Worm (Caenorhabditis elegans) whole organism, L1 larva: ENCODE results near the gene C34C12.7.

Experiments used
- C04F5.9 ChIP-seq: sonication (generic microtip); optimal IDR thresholded peaks from 2 replicates; lab custom pipeline; 2016; ENCODE audit warnings: missing genetic modification characterization, missing compliant biosample characterization
- C16A3.4 ChIP-seq: fragments of 150-350 bp; optimal IDR thresholded peaks from 2 replicates; lab custom pipeline; 2014; ENCODE audit warnings: missing biosample characterization, missing genetic modification characterization
- C34B4.2 ChIP-seq: sonication (generic microtip); optimal IDR thresholded peaks from 2 replicates; lab custom pipeline; 2017; ENCODE audit warnings: mild to moderate bottlenecking, missing genetic modification characterization, missing compliant biosample characterization
- Y116A8C.19 ChIP-seq: sonication (generic microtip); optimal IDR thresholded peaks from 2 replicates; lab custom pipeline; 2016; ENCODE audit warnings: missing compliant biosample characterization, missing genetic modification characterization, borderline replicate concordance
- alr-1 ChIP-seq: fragments of 200-800 bp; sonication (Bioruptor generic); optimal IDR thresholded peaks from 2 replicates; lab custom pipeline; 2018; ENCODE audit warnings: borderline replicate concordance, mild to moderate bottlenecking, missing genetic modification characterization, missing compliant biosample characterization
- aly-2 ChIP-seq: fragments of 150-350 bp; optimal IDR thresholded peaks from 2 replicates; lab custom pipeline; 2014; ENCODE audit warnings: missing biosample characterization, missing genetic modification characterization
- ama-1 ChIP-seq: fragments of 150-350 bp; optimal IDR thresholded peaks from 2 replicates; lab custom pipeline; 2014
- blmp-1 ChIP-seq: fragments of 150-350 bp; optimal IDR thresholded peaks from 2 replicates; lab custom pipeline; 2014; ENCODE audit warnings: missing biosample characterization, missing genetic modification characterization
- ceh-90 ChIP-seq: sonication (generic microtip); optimal IDR thresholded peaks from 2 replicates; lab custom pipeline; 2016; ENCODE audit warnings: missing genetic modification characterization, missing compliant biosample characterization
- ces-1 ChIP-seq: fragments of 150-350 bp; optimal IDR thresholded peaks from 2 replicates; lab custom pipeline; 2014; ENCODE audit warnings: missing biosample characterization, missing genetic modification reagents, missing genetic modification characterization
- dpl-1 ChIP-seq, 3 experiments: fragments of 150-350 bp in 2 of 3; sonication (generic microtip) in 1 of 3; optimal IDR thresholded peaks; 2 replicates each; lab custom pipeline; 2014 to 2017; ENCODE audit warnings: missing biosample characterization in 3 of 3, missing genetic modification characterization in 3 of 3, missing genetic modification reagents in 3 of 3
- dsc-1 ChIP-seq: sonication (generic microtip); optimal IDR thresholded peaks from 2 replicates; lab custom pipeline; 2016; ENCODE audit warnings: mild to moderate bottlenecking, missing genetic modification characterization, missing compliant biosample characterization
- efl-3 ChIP-seq: fragments of 200-800 bp; sonication (Bioruptor generic); optimal IDR thresholded peaks from 2 replicates; lab custom pipeline; 2018; ENCODE audit warnings: mild to moderate bottlenecking, missing genetic modification characterization, missing compliant biosample characterization
- elt-3 ChIP-seq, 6 experiments: fragments of 150-350 bp in 1 of 6; sonication (generic microtip); optimal IDR thresholded peaks; 2 replicates each; lab custom pipeline; 2017 to 2018; ENCODE audit warnings: missing biosample characterization in 6 of 6, missing genetic modification characterization in 6 of 6, inconsistent platforms in 1 of 6
- ets-5 ChIP-seq: fragments of 200-800 bp; sonication (Bioruptor generic); IDR thresholded peaks from 2 replicates; pipeline ENCODE4 v1.3.6; 2022; ENCODE audit warnings: missing genetic modification characterization, missing compliant biosample characterization
- fkh-10 ChIP-seq: sonication (generic microtip); optimal IDR thresholded peaks from 2 replicates; lab custom pipeline; 2017; ENCODE audit warnings: missing biosample characterization, missing genetic modification reagents, missing genetic modification characterization
- grh-1 ChIP-seq: fragments of 200-800 bp; sonication (Bioruptor generic); IDR thresholded peaks from 2 replicates; pipeline ENCODE4 v1.3.6; 2022; ENCODE audit warnings: missing genetic modification reagents, missing genetic modification characterization, missing compliant biosample characterization
- hlh-4 ChIP-seq: sonication (generic microtip); optimal IDR thresholded peaks from 2 replicates; lab custom pipeline; 2016; ENCODE audit warnings: mild to moderate bottlenecking, missing genetic modification characterization, missing compliant biosample characterization
- irx-1 ChIP-seq: sonication (generic microtip); optimal IDR thresholded peaks from 2 replicates; lab custom pipeline; 2016; ENCODE audit warnings: missing genetic modification characterization, missing compliant biosample characterization
- isw-1 ChIP-seq: fragments of 200-800 bp; sonication (Bioruptor generic); IDR thresholded peaks from 2 replicates; pipeline ENCODE4 v1.3.6; 2022; ENCODE audit warnings: missing genetic modification characterization, missing compliant biosample characterization
- jun-1 ChIP-seq: fragments of 150-350 bp; optimal IDR thresholded peaks from 2 replicates; lab custom pipeline; 2014; ENCODE audit warnings: missing biosample characterization, missing genetic modification reagents, missing genetic modification characterization
- lin-14 ChIP-seq: fragments of 200-800 bp; sonication (Bioruptor generic); optimal IDR thresholded peaks from 2 replicates; lab custom pipeline; 2018; ENCODE audit warnings: mild to moderate bottlenecking, missing genetic modification characterization, moderate library complexity, missing compliant biosample characterization
- lin-15B ChIP-seq: fragments of 150-350 bp; sonication (generic microtip); optimal IDR thresholded peaks from 3 replicates; lab custom pipeline; 2014; ENCODE audit warnings: missing biosample characterization, missing genetic modification characterization
- lin-35 ChIP-seq, 2 experiments: fragments of 150-350 bp; optimal IDR thresholded peaks; 2 replicates each; lab custom pipeline; 2014; ENCODE audit warnings: missing biosample characterization in 2 of 2, missing genetic modification characterization in 2 of 2, missing genetic modification reagents in 2 of 2
- lin-39 ChIP-seq: fragments of 150-350 bp; optimal IDR thresholded peaks from 2 replicates; lab custom pipeline; 2014; ENCODE audit warnings: missing biosample characterization, missing genetic modification reagents, missing genetic modification characterization
- lir-3 ChIP-seq: sonication (generic microtip); optimal IDR thresholded peaks from 2 replicates; lab custom pipeline; 2016; ENCODE audit warnings: mild to moderate bottlenecking, missing genetic modification characterization, moderate library complexity, missing compliant biosample characterization; ENCODE audit not compliant: poor library complexity
- lsy-2 ChIP-seq, 2 experiments: fragments of 150-350 bp; optimal IDR thresholded peaks; 2 replicates each; lab custom pipeline; 2014; ENCODE audit warnings: missing biosample characterization in 2 of 2, missing genetic modification characterization in 2 of 2
- mef-2 ChIP-seq: fragments of 150-350 bp; optimal IDR thresholded peaks from 2 replicates; lab custom pipeline; 2014; ENCODE audit warnings: missing biosample characterization, missing genetic modification characterization
- mep-1 ChIP-seq: fragments of 150-350 bp; optimal IDR thresholded peaks from 2 replicates; lab custom pipeline; 2014; ENCODE audit warnings: missing biosample characterization, missing genetic modification characterization
- nhr-20 ChIP-seq: sonication (generic microtip); optimal IDR thresholded peaks from 2 replicates; lab custom pipeline; 2016; ENCODE audit warnings: mild to moderate bottlenecking, missing genetic modification characterization, missing compliant biosample characterization
- nhr-237 ChIP-seq: fragments of 150-350 bp; optimal IDR thresholded peaks from 2 replicates; lab custom pipeline; 2014; ENCODE audit warnings: missing biosample characterization, missing genetic modification characterization
- nhr-47 ChIP-seq: sonication (generic microtip); optimal IDR thresholded peaks from 2 replicates; lab custom pipeline; 2016; ENCODE audit warnings: mild to moderate bottlenecking, missing genetic modification characterization, moderate library complexity, missing compliant biosample characterization
- nhr-71 ChIP-seq: sonication (generic microtip); optimal IDR thresholded peaks from 2 replicates; lab custom pipeline; 2016; ENCODE audit warnings: mild to moderate bottlenecking, missing genetic modification characterization, moderate library complexity, missing compliant biosample characterization
- nhr-77 ChIP-seq: fragments of 150-350 bp; optimal IDR thresholded peaks from 2 replicates; lab custom pipeline; 2014; ENCODE audit warnings: missing biosample characterization, missing genetic modification characterization
- nhr-84 ChIP-seq: sonication (generic microtip); optimal IDR thresholded peaks from 2 replicates; lab custom pipeline; 2017; ENCODE audit warnings: missing biosample characterization, missing genetic modification characterization
- nhr-85 ChIP-seq: sonication (generic microtip); peaks from one replicate; lab custom pipeline; 2016; ENCODE audit warnings: missing genetic modification characterization, inconsistent platforms, missing compliant biosample characterization
- pax-3 ChIP-seq: fragments of 200-800 bp; sonication (Bioruptor generic); optimal IDR thresholded peaks from 2 replicates; lab custom pipeline; 2018; ENCODE audit warnings: mild to moderate bottlenecking, missing genetic modification characterization, moderate library complexity, missing compliant biosample characterization
- rnt-1 ChIP-seq: sonication (generic microtip); optimal IDR thresholded peaks from 2 replicates; lab custom pipeline; 2016; ENCODE audit warnings: mild to moderate bottlenecking, missing genetic modification characterization, moderate library complexity, missing compliant biosample characterization
- skn-1 ChIP-seq: fragments of 150-350 bp; optimal IDR thresholded peaks from 2 replicates; lab custom pipeline; 2014; ENCODE audit warnings: missing biosample characterization, missing genetic modification characterization
- snu-23 ChIP-seq: sonication (generic microtip); optimal IDR thresholded peaks from 2 replicates; lab custom pipeline; 2016; ENCODE audit warnings: missing genetic modification characterization, missing compliant biosample characterization
- sup-37 ChIP-seq: fragments of 200-800 bp; sonication (Bioruptor generic); optimal IDR thresholded peaks from 2 replicates; lab custom pipeline; 2018; ENCODE audit warnings: mild to moderate bottlenecking, missing genetic modification characterization, missing compliant biosample characterization
- swsn-7 ChIP-seq: sonication (generic microtip); optimal IDR thresholded peaks from 2 replicates; lab custom pipeline; 2016; ENCODE audit warnings: missing genetic modification characterization, missing compliant biosample characterization
- tlp-1 ChIP-seq: fragments of 150-350 bp; optimal IDR thresholded peaks from 2 replicates; lab custom pipeline; 2014; ENCODE audit warnings: missing biosample characterization, missing genetic modification characterization
- unc-98 ChIP-seq: fragments of 200-800 bp; sonication (Bioruptor generic); IDR thresholded peaks from 2 replicates; pipeline ENCODE4 v1.3.6; 2022; ENCODE audit warnings: missing genetic modification characterization, missing compliant biosample characterization
- zag-1 ChIP-seq: fragments of 150-350 bp; optimal IDR thresholded peaks from 2 replicates; lab custom pipeline; 2014; ENCODE audit warnings: missing biosample characterization, missing genetic modification characterization
- zip-4 ChIP-seq: fragments of 200-800 bp; sonication (Bioruptor generic); optimal IDR thresholded peaks from 2 replicates; lab custom pipeline; 2018; ENCODE audit warnings: mild to moderate bottlenecking, missing genetic modification characterization, moderate library complexity, missing compliant biosample characterization
- ztf-11 ChIP-seq, 2 experiments: sonication (generic microtip); optimal IDR thresholded peaks; 2 replicates each; lab custom pipeline; 2016 to 2017; ENCODE audit warnings: missing genetic modification characterization in 2 of 2, missing biosample characterization in 1 of 2, missing compliant biosample characterization in 1 of 2

The C34C12.7 gene

DNA sequence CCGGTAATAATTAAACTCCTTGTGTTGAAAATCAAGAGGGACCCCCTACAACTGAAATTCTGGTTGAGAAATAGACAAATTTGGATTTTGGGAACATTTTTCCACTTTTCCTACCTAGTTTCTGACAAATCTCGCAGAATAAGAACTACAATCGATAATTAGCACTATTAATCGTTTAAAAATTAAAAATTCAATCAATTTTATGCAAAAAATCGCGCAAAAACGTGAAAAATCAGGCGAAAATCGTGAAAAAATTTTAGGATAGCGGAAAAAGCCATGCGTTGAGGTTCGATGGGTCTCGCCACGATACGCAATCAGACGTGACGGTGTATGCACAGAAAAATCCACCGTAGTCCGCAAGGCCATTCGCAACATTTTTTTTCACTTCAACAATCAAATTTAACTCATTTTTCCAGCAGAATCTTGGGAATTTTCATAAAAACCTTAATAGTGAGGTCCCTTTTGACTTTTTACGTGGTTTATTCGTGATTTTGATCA lies 17.0 kb upstream of the C34C12.7 start, which contains the start of gene lias-1 (continued):
- TF ChIP-seq efl-3 (GFP tag; lab: Kevin White, UChicago) (no peak), skn-1 (tag; lab: Kevin White, UChicago) (peak; percentile 69), lin-14 (GFP tag; lab: Kevin White, UChicago) (peak; percentile 78), nhr-84 (no peak), irx-1 (tag; lab: Kevin White, UChicago) (peak; percentile 57), alr-1 (tag; lab: Kevin White, UChicago) (no peak), lin-39 (tag; lab: Kevin White, UChicago) (no peak), fkh-10 (GFP tag; lab: Kevin White, UChicago) (peak; percentile 66), lir-3 (tag; lab: Kevin White, UChicago) (no peak), rnt-1 (tag; lab: Kevin White, UChicago) (peak; percentile 87), pax-3 (no peak), mep-1 (tag; lab: Kevin White, UChicago) (peak; percentile 89), zip-4 (GFP tag; lab: Kevin White, UChicago) (no peak), zag-1 (no peak), Y116A8C.19 (no peak), ces-1 (GFP tag; lab: Kevin White, UChicago) (no peak), lsy-2 (tag; optimal IDR thresholded peaks at IDR 0.05; lab: Kevin White, UChicago) (peak; percentile 97 to 98), nhr-77 (tag; lab: Kevin White, UChicago) (peak; percentile 71), ztf-11 (tag; optimal IDR thresholded peaks at IDR 0.05; lab: Kevin White, UChicago) (no peak), nhr-71 (tag; lab: Kevin White, UChicago) (peak; percentile 83), C04F5.9 (tag; lab: Kevin White, UChicago) (peak; percentile 58), dsc-1 (tag; lab: Kevin White, UChicago) (peak; percentile 50), isw-1 (GFP tag; lab: Robert Waterston, UW) (peak; percentile 82), dpl-1 (GFP tag; optimal IDR thresholded peaks at IDR 0.05; lab: Kevin White, UChicago) (peak; percentile 76 to 87 (median 84)), nhr-85 (tag; lab: Kevin White, UChicago) (peak; percentile 75), lin-35 (GFP tag; optimal IDR thresholded peaks at IDR 0.05; lab: Kevin White, UChicago) (peak; percentile 88 to 92), C16A3.4 (tag; lab: Kevin White, UChicago) (peak; percentile 91), mef-2 (tag; lab: Kevin White, UChicago) (no peak), lin-15B (peak; percentile 81), ets-5 (no peak), hlh-4 (tag; lab: Kevin White, UChicago) (no peak), nhr-47 (peak; percentile 83), grh-1 (GFP tag; lab: Robert Waterston, UW) (no peak), jun-1 (tag; lab: Kevin White, UChicago) (peak; percentile 81), elt-3 (tag; optimal IDR thresholded peaks at IDR 0.05; lab: Kevin White, UChicago) (peak in 3 of 6 experiments; percentile 36 to 83 (median 82)), blmp-1 (peak; percentile 53), unc-98 (no peak), aly-2 (tag; lab: Kevin White, UChicago) (peak; percentile 66), nhr-20 (tag; lab: Kevin White, UChicago) (peak; percentile 69), ceh-90 (tag; lab: Kevin White, UChicago) (no peak), snu-23 (GFP tag; lab: Kevin White, UChicago) (peak; percentile 90), C34B4.2 (tag; lab: Kevin White, UChicago) (no peak), tlp-1 (tag; lab: Kevin White, UChicago) (no peak), sup-37 (GFP tag; lab: Kevin White, UChicago) (no peak), swsn-7 (tag; lab: Kevin White, UChicago) (peak; percentile 73), nhr-237 (tag; lab: Kevin White, UChicago) (peak; percentile 15), ama-1 (lab: Kevin White, UChicago) (peak; percentile 50)
